Worm (Caenorhabditis elegans) whole organism, L3 larva: ENCODE data around the gene W07A12.4.

Experiments
- R02D3.7 ChIP-seq: fragments of 150-350 bp; optimal IDR thresholded peaks from 2 replicates; lab custom pipeline; 2014; ENCODE audit warnings: missing biosample characterization, missing genetic modification characterization
- ZK546.5 ChIP-seq: sonication (generic microtip); optimal IDR thresholded peaks from 2 replicates; lab custom pipeline; 2017; ENCODE audit warnings: missing biosample characterization, missing genetic modification characterization
- ama-1 ChIP-seq: fragments of 150-350 bp; optimal IDR thresholded peaks from 2 replicates; lab custom pipeline; 2018
- ceh-16 ChIP-seq: sonication (generic microtip); optimal IDR thresholded peaks from 2 replicates; lab custom pipeline; 2017; ENCODE audit warnings: missing biosample characterization, missing genetic modification characterization
- ceh-28 ChIP-seq: fragments of 150-350 bp; optimal IDR thresholded peaks from 2 replicates; lab custom pipeline; 2014; ENCODE audit warnings: missing biosample characterization, missing genetic modification reagents, missing genetic modification characterization
- ceh-82 ChIP-seq: fragments of 150-350 bp; optimal IDR thresholded peaks from 2 replicates; lab custom pipeline; 2014; ENCODE audit warnings: missing biosample characterization, missing genetic modification characterization
- daf-12 ChIP-seq: fragments of 150-350 bp; optimal IDR thresholded peaks from 2 replicates; lab custom pipeline; 2014; ENCODE audit warnings: missing biosample characterization, missing genetic modification reagents, missing genetic modification characterization
- egl-27 ChIP-seq: sonication (generic microtip); optimal IDR thresholded peaks from 4 replicates; lab custom pipeline; 2017; ENCODE audit warnings: missing biosample characterization, missing genetic modification reagents, missing genetic modification characterization
- elt-3 ChIP-seq, 3 experiments: fragments of 150-350 bp in 1 of 3; sonication (generic microtip) in 2 of 3; optimal IDR thresholded peaks; 2 replicates in 2 of 3; 4 replicates in 1 of 3; lab custom pipeline; 2014 to 2017; ENCODE audit warnings: missing biosample characterization in 3 of 3, missing genetic modification characterization in 3 of 3
- eor-1 ChIP-seq, 2 experiments: fragments of 150-350 bp; optimal IDR thresholded peaks; 2 replicates each; lab custom pipeline; 2014 to 2018; ENCODE audit warnings: missing biosample characterization in 2 of 2, missing genetic modification characterization in 2 of 2
- fkh-10 ChIP-seq: sonication (generic microtip); optimal IDR thresholded peaks from 2 replicates; lab custom pipeline; 2017; ENCODE audit warnings: missing biosample characterization, missing genetic modification reagents, missing genetic modification characterization
- fos-1 ChIP-seq: fragments of 150-350 bp; optimal IDR thresholded peaks from 2 replicates; lab custom pipeline; 2014; ENCODE audit warnings: missing biosample characterization, missing genetic modification characterization
- hmg-11 ChIP-seq: sonication (generic microtip); optimal IDR thresholded peaks from 2 replicates; lab custom pipeline; 2016; ENCODE audit warnings: missing genetic modification characterization, missing compliant biosample characterization
- jun-1 ChIP-seq: fragments of 150-350 bp; optimal IDR thresholded peaks from 2 replicates; lab custom pipeline; 2014; ENCODE audit warnings: missing biosample characterization, missing genetic modification reagents, missing genetic modification characterization
- lin-15B ChIP-seq: fragments of 150-350 bp; optimal IDR thresholded peaks from 2 replicates; lab custom pipeline; 2014; ENCODE audit warnings: missing biosample characterization, missing genetic modification characterization
- lin-39 ChIP-seq: fragments of 150-350 bp; optimal IDR thresholded peaks from 2 replicates; lab custom pipeline; 2018; ENCODE audit warnings: missing biosample characterization, missing genetic modification reagents, missing genetic modification characterization
- lsy-12 ChIP-seq: sonication (generic microtip); optimal IDR thresholded peaks from 2 replicates; lab custom pipeline; 2016; ENCODE audit warnings: mild to moderate bottlenecking, missing genetic modification characterization, missing compliant biosample characterization
- mdl-1 ChIP-seq: fragments of 150-350 bp; optimal IDR thresholded peaks from 2 replicates; lab custom pipeline; 2014; ENCODE audit warnings: missing biosample characterization, missing genetic modification characterization
- mml-1 ChIP-seq: fragments of 150-350 bp; sonication (generic microtip); optimal IDR thresholded peaks from 3 replicates; lab custom pipeline; 2014; ENCODE audit warnings: missing biosample characterization, missing genetic modification characterization
- nfya-1 ChIP-seq: sonication (generic microtip); optimal IDR thresholded peaks from 2 replicates; lab custom pipeline; 2017; ENCODE audit warnings: missing genetic modification characterization, mild to moderate bottlenecking, missing compliant biosample characterization, antibody characterized with exemption, moderate library complexity; ENCODE audit not compliant: insufficient read depth
- nhr-11 ChIP-seq: fragments of 150-350 bp; optimal IDR thresholded peaks from 2 replicates; lab custom pipeline; 2014; ENCODE audit warnings: missing biosample characterization, missing genetic modification characterization
- nhr-23 ChIP-seq: fragments of 150-350 bp; optimal IDR thresholded peaks from 2 replicates; lab custom pipeline; 2014; ENCODE audit warnings: missing biosample characterization, missing genetic modification reagents, missing genetic modification characterization
- nhr-237 ChIP-seq: fragments of 150-350 bp; optimal IDR thresholded peaks from 2 replicates; lab custom pipeline; 2014; ENCODE audit warnings: missing biosample characterization, missing genetic modification characterization
- nhr-25 ChIP-seq: sonication (generic microtip); optimal IDR thresholded peaks from 2 replicates; lab custom pipeline; 2017; ENCODE audit warnings: missing biosample characterization, missing genetic modification characterization
- nhr-28 ChIP-seq: fragments of 150-350 bp; optimal IDR thresholded peaks from 2 replicates; lab custom pipeline; 2014; ENCODE audit warnings: missing biosample characterization, missing genetic modification characterization
- nhr-67 ChIP-seq: fragments of 150-350 bp; optimal IDR thresholded peaks from 2 replicates; lab custom pipeline; 2014; ENCODE audit warnings: missing biosample characterization, missing genetic modification characterization
- nhr-77 ChIP-seq: fragments of 150-350 bp; optimal IDR thresholded peaks from 2 replicates; lab custom pipeline; 2014; ENCODE audit warnings: missing biosample characterization, missing genetic modification characterization
- pha-4 ChIP-seq: fragments of 150-350 bp; optimal IDR thresholded peaks from 2 replicates; lab custom pipeline; 2014; ENCODE audit warnings: missing biosample characterization, missing genetic modification reagents, missing genetic modification characterization
- pqm-1 ChIP-seq: fragments of 150-350 bp; optimal IDR thresholded peaks from 2 replicates; lab custom pipeline; 2017; ENCODE audit warnings: missing biosample characterization, missing genetic modification characterization, inconsistent platforms
- skn-1 ChIP-seq: fragments of 150-350 bp; optimal IDR thresholded peaks from 2 replicates; lab custom pipeline; 2014; ENCODE audit warnings: missing biosample characterization, missing genetic modification characterization
- snpc-4 ChIP-seq: fragments of 150-350 bp; optimal IDR thresholded peaks from 2 replicates; lab custom pipeline; 2014; ENCODE audit warnings: missing biosample characterization, missing genetic modification characterization
- unc-62 ChIP-seq: fragments of 150-350 bp; sonication (generic microtip); optimal IDR thresholded peaks from 4 replicates; lab custom pipeline; 2014; ENCODE audit warnings: missing biosample characterization, missing genetic modification reagents, missing genetic modification characterization
- ztf-11 ChIP-seq: fragments of 150-350 bp; optimal IDR thresholded peaks from 2 replicates; lab custom pipeline; 2014; ENCODE audit warnings: missing biosample characterization, missing genetic modification characterization

Gene W07A12.4

ce11 chrII:9100798-9101197 lies 45.3 kb upstream of the W07A12.4 start, which contains the start of gene T24H10.5:
TSS of gene T24H10.5 (plus strand) at chrII:9101098.
- no peak for TF ChIP-seq daf-12
- TF ChIP-seq snpc-4 (tag; lab: Kevin White, UChicago), result no peak
- no peak for TF ChIP-seq nhr-23 (tag; lab: Kevin White, UChicago)
- no peak for TF ChIP-seq nhr-67 (tag; lab: Kevin White, UChicago)
- TF ChIP-seq mdl-1 (tag; lab: Kevin White, UChicago), result no peak
- no peak for TF ChIP-seq ceh-28 (tag; lab: Kevin White, UChicago)
- no peak for TF ChIP-seq nhr-237 (tag; lab: Kevin White, UChicago)
- no peak for TF ChIP-seq nhr-25 (tag; lab: Kevin White, UChicago)
- TF ChIP-seq elt-3 (tag; optimal IDR thresholded peaks at IDR 0.05; lab: Kevin White, UChicago), result no peak
- TF ChIP-seq hmg-11 (tag; lab: Kevin White, UChicago), result no peak
- no peak for TF ChIP-seq lin-39 (tag; lab: Kevin White, UChicago)
- TF ChIP-seq eor-1 (tag; optimal IDR thresholded peaks at IDR 0.05; lab: Kevin White, UChicago), result no peak
- no peak for TF ChIP-seq jun-1 (tag; lab: Kevin White, UChicago)
- no peak for TF ChIP-seq unc-62

- TF ChIP-seq ztf-11 (no peak), ama-1 (lab: Kevin White, UChicago) (no peak), ZK546.5 (tag; lab: Kevin White, UChicago) (no peak), nhr-77 (tag; lab: Kevin White, UChicago) (no peak), mml-1 (tag; lab: Kevin White, UChicago) (no peak), jun-1 (tag; lab: Kevin White, UChicago) (no peak), egl-27 (no peak), pqm-1 (tag; lab: Kevin White, UChicago) (no peak), nhr-28 (no peak), lsy-12 (tag; lab: Kevin White, UChicago) (no peak), pha-4 (tag; lab: Kevin White, UChicago) (no peak), elt-3 (tag; optimal IDR thresholded peaks at IDR 0.05; lab: Kevin White, UChicago) (no peak), ceh-82 (no peak), R02D3.7 (tag; lab: Kevin White, UChicago) (no peak), fos-1 (tag; lab: Kevin White, UChicago) (no peak), nhr-11 (no peak), lin-39 (tag; lab: Kevin White, UChicago) (no peak), fkh-10 (GFP tag; lab: Kevin White, UChicago) (no peak), ceh-16 (no peak)
These were observed 38.8 kb upstream of the W07A12.4 start, which contains the start of gene dyrb-1 for ce11 chrII:9107095-9107769. TSS of gene dyrb-1 (minus strand) at chrII:9107145.

ce11 chrII:9108443-9108842 lies 37.6 kb upstream of the W07A12.4 start, which contains the start of gene dnj-23:
TSS of gene dnj-23 (minus strand) at chrII:9108600.
- TF ChIP-seq unc-62 (no peak), ceh-16 (no peak), pha-4 (tag; lab: Kevin White, UChicago) (peak; percentile 45), nfya-1 (tag; lab: Kevin White, UChicago) (peak; percentile 50), lin-39 (tag; lab: Kevin White, UChicago) (peak; percentile 15), skn-1 (peak; percentile 28), jun-1 (tag; lab: Kevin White, UChicago) (no peak), lin-15B (peak; percentile 35), nhr-25 (tag; lab: Kevin White, UChicago) (peak; percentile 16)

- peak; percentile 26 for TF ChIP-seq nfya-1 (tag; lab: Kevin White, UChicago)
- peak; percentile 3 for TF ChIP-seq skn-1
- no peak for TF ChIP-seq fkh-10 (GFP tag; lab: Kevin White, UChicago)
- peak; percentile 35 for TF ChIP-seq hmg-11 (tag; lab: Kevin White, UChicago)
- peak; percentile 72 for TF ChIP-seq lin-39 (tag; lab: Kevin White, UChicago)
- no peak for TF ChIP-seq egl-27
These were observed 37.0 kb upstream of the W07A12.4 start, which contains the start of gene T24H10.4 for ce11 chrII:9108905-9109551. TSS of gene T24H10.4 (plus strand) at chrII:9109534.
